Worm (Caenorhabditis elegans) whole organism, midembryonic: ENCODE measurements around the gene nhr-68.

Source experiments
- T22C8.4 ChIP-seq: fragments of 200-800 bp; sonication (Bioruptor generic); IDR thresholded peaks from 2 replicates; pipeline ENCODE4 v1.3.6; 2022; ENCODE audit warnings: missing genetic modification characterization, missing compliant biosample characterization
- flt-1 ChIP-seq: fragments of 200-800 bp; sonication (Bioruptor generic); IDR thresholded peaks from 2 replicates; pipeline ENCODE4 v1.3.6; 2022; ENCODE audit warnings: missing genetic modification characterization, missing compliant biosample characterization
- klf-2 ChIP-seq: fragments of 200-800 bp; sonication (Bioruptor generic); conservative IDR thresholded peaks from 2 replicates; pipeline ENCODE4 v1.3.6; 2022; ENCODE audit warnings: missing genetic modification reagents, missing genetic modification characterization, missing compliant biosample characterization
- med-1 ChIP-seq: sonication (generic microtip); optimal IDR thresholded peaks from 2 replicates; lab custom pipeline; 2017; ENCODE audit warnings: missing genetic modification characterization, mild to moderate bottlenecking, missing compliant biosample characterization, antibody characterized with exemption, missing genetic modification reagents; ENCODE audit not compliant: insufficient read depth
- ref-1 ChIP-seq: fragments of 200-800 bp; sonication (Bioruptor generic); conservative IDR thresholded peaks from 2 replicates; pipeline ENCODE4 v1.3.6; 2022; ENCODE audit warnings: missing genetic modification reagents, missing genetic modification characterization, missing compliant biosample characterization
- tab-1 ChIP-seq: fragments of 200-800 bp; sonication (Bioruptor generic); IDR thresholded peaks from 2 replicates; pipeline ENCODE4 v1.3.6; 2022; ENCODE audit warnings: missing genetic modification characterization, missing compliant biosample characterization
- ztf-23 ChIP-seq: fragments of 200-800 bp; sonication (Bioruptor generic); IDR thresholded peaks from 2 replicates; pipeline ENCODE4 v1.3.6; 2022; ENCODE audit warnings: missing genetic modification reagents, missing genetic modification characterization, missing compliant biosample characterization
- ztf-29 ChIP-seq: fragments of 200-800 bp; sonication (Bioruptor generic); IDR thresholded peaks from 2 replicates; pipeline ENCODE4 v1.3.6; 2022; ENCODE audit warnings: missing genetic modification reagents, missing genetic modification characterization, missing compliant biosample characterization

- TF ChIP-seq klf-2 (GFP tag; lab: Robert Waterston, UW) (no peak), ref-1 (no peak), med-1 (GFP tag; lab: Kevin White, UChicago) (no peak), flt-1 (GFP tag; lab: Robert Waterston, UW) (peak; percentile 33; the same call in 1 of the 2 replicates), T22C8.4 (no peak), ztf-29 (no peak), tab-1 (GFP tag; lab: Robert Waterston, UW) (no peak), ztf-23 (GFP tag; lab: Robert Waterston, UW) (0 out of 2 replicates have a peak, but pooled peaks have one; percentile 29)
These were observed 32.0 kb upstream of the nhr-68 start for ce11 chrV:11541284-11541683.
